Worm (Caenorhabditis elegans): ENCODE data around the gene ZK370.4.

- no peak for TF ChIP-seq aly-1 (tag; optimal IDR thresholded peaks at IDR 0.05)
- TF ChIP-seq ama-1 (optimal IDR thresholded peaks at IDR 0.05) = no peak
- no peak for TF ChIP-seq hnd-1 (tag; optimal IDR thresholded peaks at IDR 0.05)
- no peak for TF ChIP-seq ceh-36 (tag; optimal IDR thresholded peaks at IDR 0.05)
These were observed 36.2 kb upstream of the ZK370.4 start, which contains the start of gene mig-22 for ce11 chrIII:8767292-8767829.
